Worm (Caenorhabditis elegans) whole organism, mixed stage, embryonic: Measurements from ENCODE around the gene C18D11.10.
A peak's percentile ranks its signal among the peaks of the same experiment; 100 is the strongest.

Experiments
- blmp-1 ChIP-seq: fragments of 150-350 bp; optimal IDR thresholded peaks from 2 replicates; lab custom pipeline; 2014; ENCODE audit warnings: missing biosample characterization, missing genetic modification characterization
- ceh-39 ChIP-seq: fragments of 150-350 bp; optimal IDR thresholded peaks from 2 replicates; lab custom pipeline; 2014; ENCODE audit warnings: missing biosample characterization, missing genetic modification characterization
- ceh-83 ChIP-seq: fragments of 200-800 bp; sonication (Bioruptor generic); optimal IDR thresholded peaks from 2 replicates; lab custom pipeline; 2018; ENCODE audit warnings: mild to moderate bottlenecking, missing genetic modification characterization, missing compliant biosample characterization
- ces-1 ChIP-seq: fragments of 150-350 bp; optimal IDR thresholded peaks from 2 replicates; lab custom pipeline; 2014; ENCODE audit warnings: missing biosample characterization, missing genetic modification reagents, missing genetic modification characterization
- cnd-1 ChIP-seq: fragments of 200-800 bp; sonication (Bioruptor generic); optimal IDR thresholded peaks from 2 replicates; lab custom pipeline; 2018; ENCODE audit warnings: mild to moderate bottlenecking, missing genetic modification characterization, missing compliant biosample characterization
- drap-1 ChIP-seq: fragments of 200-800 bp; sonication (Bioruptor generic); optimal IDR thresholded peaks from 3 replicates; lab custom pipeline; 2018; ENCODE audit warnings: mild to moderate bottlenecking, missing genetic modification characterization, missing compliant biosample characterization
- elt-1 ChIP-seq: sonication (generic microtip); optimal IDR thresholded peaks from 2 replicates; lab custom pipeline; 2017; ENCODE audit warnings: missing genetic modification characterization, mild to moderate bottlenecking, missing compliant biosample characterization, antibody characterized with exemption, moderate library complexity, borderline replicate concordance; ENCODE audit not compliant: insufficient read depth
- elt-3 ChIP-seq: fragments of 150-350 bp; optimal IDR thresholded peaks from 2 replicates; lab custom pipeline; 2014; ENCODE audit warnings: missing biosample characterization, missing genetic modification characterization
- flh-1 ChIP-seq: fragments of 200-800 bp; sonication (Bioruptor generic); optimal IDR thresholded peaks from 2 replicates; lab custom pipeline; 2018; ENCODE audit warnings: mild to moderate bottlenecking, missing genetic modification characterization, moderate library complexity, missing compliant biosample characterization
- ham-2 ChIP-seq: fragments of 200-800 bp; sonication (Bioruptor generic); optimal IDR thresholded peaks from 2 replicates; lab custom pipeline; 2018; ENCODE audit warnings: mild to moderate bottlenecking, missing genetic modification characterization, missing compliant biosample characterization
- hlh-1 ChIP-seq: fragments of 150-350 bp; optimal IDR thresholded peaks from 2 replicates; lab custom pipeline; 2014; ENCODE audit warnings: missing biosample characterization, missing genetic modification reagents, missing genetic modification characterization
- lin-13 ChIP-seq: fragments of 150-350 bp; optimal IDR thresholded peaks from 2 replicates; lab custom pipeline; 2014; ENCODE audit warnings: missing biosample characterization, missing genetic modification characterization
- lsy-2 ChIP-seq: fragments of 150-350 bp; optimal IDR thresholded peaks from 2 replicates; lab custom pipeline; 2014; ENCODE audit warnings: missing biosample characterization, missing genetic modification characterization
- mab-5 ChIP-seq: fragments of 150-350 bp; optimal IDR thresholded peaks from 2 replicates; lab custom pipeline; 2014; ENCODE audit warnings: missing biosample characterization, missing genetic modification characterization
- mep-1 ChIP-seq: fragments of 150-350 bp; optimal IDR thresholded peaks from 2 replicates; lab custom pipeline; 2017; ENCODE audit warnings: missing biosample characterization, missing genetic modification reagents, missing genetic modification characterization, inconsistent platforms
- mls-2 ChIP-seq: sonication (generic microtip); optimal IDR thresholded peaks from 2 replicates; lab custom pipeline; 2016; ENCODE audit warnings: mild to moderate bottlenecking, missing genetic modification characterization, moderate library complexity, missing compliant biosample characterization
- nhr-12 ChIP-seq: fragments of 150-350 bp; optimal IDR thresholded peaks from 2 replicates; lab custom pipeline; 2014; ENCODE audit warnings: missing biosample characterization, missing genetic modification characterization
- nhr-2 ChIP-seq: fragments of 150-350 bp; optimal IDR thresholded peaks from 2 replicates; lab custom pipeline; 2014; ENCODE audit warnings: missing biosample characterization, missing genetic modification characterization
- nhr-237 ChIP-seq: fragments of 150-350 bp; optimal IDR thresholded peaks from 2 replicates; lab custom pipeline; 2014; ENCODE audit warnings: missing biosample characterization, missing genetic modification characterization
- nhr-28 ChIP-seq: fragments of 150-350 bp; optimal IDR thresholded peaks from 2 replicates; lab custom pipeline; 2014; ENCODE audit warnings: missing biosample characterization, missing genetic modification characterization
- nhr-76 ChIP-seq: sonication (generic microtip); optimal IDR thresholded peaks from 2 replicates; lab custom pipeline; 2017; ENCODE audit warnings: missing biosample characterization, missing genetic modification characterization
- pha-4 ChIP-seq: fragments of 150-350 bp; optimal IDR thresholded peaks from 2 replicates; lab custom pipeline; 2018; ENCODE audit warnings: missing biosample characterization, missing genetic modification reagents, missing genetic modification characterization
- snpc-4 ChIP-seq: fragments of 150-350 bp; optimal IDR thresholded peaks from 2 replicates; lab custom pipeline; 2014; ENCODE audit warnings: missing biosample characterization, missing genetic modification characterization
- sptf-1 ChIP-seq: sonication (generic microtip); optimal IDR thresholded peaks from 2 replicates; lab custom pipeline; 2017; ENCODE audit warnings: mild to moderate bottlenecking, missing genetic modification characterization, moderate library complexity, missing compliant biosample characterization
- tbx-8 ChIP-seq: fragments of 200-800 bp; sonication (Bioruptor generic); optimal IDR thresholded peaks from 2 replicates; lab custom pipeline; 2018; ENCODE audit warnings: mild to moderate bottlenecking, missing genetic modification characterization, moderate library complexity, missing compliant biosample characterization
- unc-120 ChIP-seq: sonication (generic microtip); optimal IDR thresholded peaks from 2 replicates; lab custom pipeline; 2017; ENCODE audit warnings: missing genetic modification characterization, missing compliant biosample characterization; ENCODE audit not compliant: poor library complexity, severe bottlenecking
- unc-39 ChIP-seq: fragments of 150-350 bp; optimal IDR thresholded peaks from 2 replicates; lab custom pipeline; 2014; ENCODE audit warnings: missing biosample characterization, missing genetic modification characterization
- unc-62 ChIP-seq: fragments of 150-350 bp; optimal IDR thresholded peaks from 2 replicates; lab custom pipeline; 2014; ENCODE audit warnings: missing biosample characterization, missing genetic modification reagents, missing genetic modification characterization
- zip-8 ChIP-seq: fragments of 150-350 bp; optimal IDR thresholded peaks from 2 replicates; lab custom pipeline; 2014; ENCODE audit warnings: missing biosample characterization, missing genetic modification characterization
- ztf-11 ChIP-seq: fragments of 150-350 bp; optimal IDR thresholded peaks from 2 replicates; lab custom pipeline; 2014; ENCODE audit warnings: missing biosample characterization, missing genetic modification characterization

The C18D11.10 gene

ce11 chrIII:11808818-11809217 is 1.3 kb downstream of the C18D11.10 start, which contains the start of gene C18D11.9:
TSS of gene C18D11.9 (plus strand) at chrIII:11809118.
- TF ChIP-seq drap-1 (GFP tag; lab: Kevin White, UChicago) (no peak), unc-39 (tag; lab: Kevin White, UChicago) (no peak), ham-2 (GFP tag; lab: Kevin White, UChicago) (no peak), elt-1 (tag; lab: Kevin White, UChicago) (no peak), tbx-8 (GFP tag; lab: Kevin White, UChicago) (no peak), elt-3 (no peak), ztf-11 (tag; lab: Kevin White, UChicago) (no peak), ceh-83 (GFP tag; lab: Kevin White, UChicago) (no peak), ceh-39 (tag; lab: Kevin White, UChicago) (no peak), nhr-28 (no peak), sptf-1 (tag; lab: Kevin White, UChicago) (no peak), zip-8 (no peak), hlh-1 (tag; lab: Kevin White, UChicago) (no peak), pha-4 (tag; lab: Kevin White, UChicago) (no peak), flh-1 (GFP tag; lab: Kevin White, UChicago) (no peak), ces-1 (no peak), unc-120 (tag; lab: Kevin White, UChicago) (no peak), mab-5 (tag; lab: Kevin White, UChicago) (no peak), mep-1 (tag; lab: Kevin White, UChicago) (no peak), nhr-76 (tag; lab: Kevin White, UChicago) (no peak)

ce11 chrIII:11810447-11810846 is 2.9 kb downstream of the C18D11.10 start, which contains the start of gene C18D11.6:
TSS of gene C18D11.6 (plus strand) at chrIII:11810556.
- TF ChIP-seq elt-3, result no peak
- no peak for TF ChIP-seq ceh-39 (tag; lab: Kevin White, UChicago)
- TF ChIP-seq zip-8, result no peak
- no peak for TF ChIP-seq nhr-12 (tag; lab: Kevin White, UChicago)
- no peak for TF ChIP-seq ceh-83 (GFP tag; lab: Kevin White, UChicago)
- no peak for TF ChIP-seq flh-1 (GFP tag; lab: Kevin White, UChicago)
- no peak for TF ChIP-seq lsy-2 (tag; lab: Kevin White, UChicago)
- no peak for TF ChIP-seq unc-62 (GFP tag; lab: Kevin White, UChicago)

- TF ChIP-seq mep-1 (tag; lab: Kevin White, UChicago) (no peak), mls-2 (tag; lab: Kevin White, UChicago) (no peak), ceh-39 (tag; lab: Kevin White, UChicago) (no peak), lin-13 (no peak), blmp-1 (tag; lab: Kevin White, UChicago) (peak; percentile 10)
Measured at ce11 chrIII:11811839-11812238, 4.3 kb downstream of the C18D11.10 start.

- TF ChIP-seq mep-1 (tag; lab: Kevin White, UChicago) (no peak), ham-2 (GFP tag; lab: Kevin White, UChicago) (no peak), zip-8 (no peak), cnd-1 (tag; lab: Kevin White, UChicago) (no peak), blmp-1 (tag; lab: Kevin White, UChicago) (peak; percentile 58)
Measured at ce11 chrIII:11814653-11815052, 7.1 kb downstream of the C18D11.10 start.

ce11 chrIII:11816523-11817003 is 9.0 kb downstream of the C18D11.10 start, which contains the start of gene C18D11.1:
TSS of gene C18D11.1 (plus strand) at chrIII:11816573.
- TF ChIP-seq unc-120 (tag; lab: Kevin White, UChicago) (no peak), ceh-39 (tag; lab: Kevin White, UChicago) (no peak), hlh-1 (tag; lab: Kevin White, UChicago) (no peak), nhr-237 (no peak), nhr-76 (tag; lab: Kevin White, UChicago) (no peak), lsy-2 (tag; lab: Kevin White, UChicago) (no peak), nhr-2 (tag; lab: Kevin White, UChicago) (no peak), unc-62 (GFP tag; lab: Kevin White, UChicago) (peak; percentile 60), snpc-4 (tag; lab: Kevin White, UChicago) (no peak)
